Fruit fly (Drosophila melanogaster): ENCODE data around the gene MED28.

dm6 chr3R:25489116-25489515, 12.3 kb downstream of the MED28 start:
- TF ChIP-seq CG8478 (optimal IDR thresholded peaks at IDR 0.05) = no peak
- TF ChIP-seq CTCF (optimal IDR thresholded peaks at IDR 0.05) = no peak
